Fruit fly (Drosophila melanogaster) Kc167 (cell line): ENCODE measurements around the gene CG9356.

Experiments
- Myc ChIP-seq: fragments of >200 bp; optimal IDR thresholded peaks from 2 replicates; lab custom pipeline; 2017; ENCODE audit warnings: missing external identifiers
- Sin3A ChIP-seq: fragments of >200 bp; optimal IDR thresholded peaks from 2 replicates; lab custom pipeline; 2018; ENCODE audit warnings: missing external identifiers
- h ChIP-seq: fragments of >200 bp; optimal IDR thresholded peaks from 3 replicates; lab custom pipeline; 2018; ENCODE audit warnings: missing external identifiers
- insv ChIP-seq: fragments of >200 bp; optimal IDR thresholded peaks from 3 replicates; lab custom pipeline; 2018; ENCODE audit warnings: missing external identifiers
- psq ChIP-seq: fragments of >200 bp; optimal IDR thresholded peaks from 2 replicates; lab custom pipeline; 2017; ENCODE audit warnings: missing external identifiers
- ttk ChIP-seq: sonication (Bioruptor generic); optimal IDR thresholded peaks from 2 replicates; lab custom pipeline; 2017; ENCODE audit warnings: missing external identifiers

The CG9356 gene

DNA sequence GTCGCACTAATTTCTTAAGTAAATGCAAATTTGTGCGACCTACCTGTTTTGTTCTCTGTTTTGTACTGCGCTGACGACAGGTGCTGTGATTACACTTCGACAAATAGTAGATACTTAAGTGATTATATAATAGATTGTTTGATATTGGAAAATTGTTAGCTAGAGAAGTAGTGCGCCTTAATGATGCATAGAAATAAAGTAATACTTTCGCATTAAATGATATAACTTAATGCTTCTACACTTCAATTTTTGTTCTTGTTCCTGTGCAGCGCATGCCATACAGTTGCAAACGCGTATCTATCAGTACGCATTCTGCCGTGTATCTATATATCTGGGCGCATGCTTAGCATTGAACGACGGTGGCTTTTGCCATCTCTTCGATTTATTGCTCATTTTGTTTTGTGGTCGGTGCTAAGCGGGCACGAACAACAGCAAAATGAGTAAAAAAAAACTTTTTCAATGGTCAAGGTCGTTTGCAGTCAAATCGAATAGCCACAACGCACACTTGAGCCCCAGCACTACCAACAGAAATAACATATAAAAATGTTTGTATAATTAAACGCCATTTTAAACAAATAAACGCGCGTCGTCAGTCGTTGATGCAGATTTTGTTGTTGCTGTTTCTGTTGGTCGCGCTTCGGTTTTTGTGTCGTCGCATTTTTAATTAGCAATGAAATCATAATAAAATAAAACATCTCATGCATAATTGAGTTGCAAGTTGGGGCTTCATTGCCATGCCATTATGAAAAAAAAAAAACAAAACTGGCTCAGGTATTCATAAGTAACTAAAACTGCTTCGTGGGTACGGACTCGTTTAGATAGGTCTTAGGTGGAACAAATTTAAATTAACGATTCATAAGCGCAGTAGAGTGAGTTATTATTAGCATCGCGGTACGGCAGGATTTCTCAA, 26.5 kb upstream of the CG9356 start:
- TF ChIP-seq insv (lab: Kevin White, UChicago) = no peak
- TF ChIP-seq psq (lab: Kevin White, UChicago) = no peak
- TF ChIP-seq Sin3A (lab: Kevin White, UChicago) = no peak
- TF ChIP-seq ttk = no peak
- no peak for TF ChIP-seq h (lab: Kevin White, UChicago)
- TF ChIP-seq Myc (lab: Kevin White, UChicago) = no peak

DNA sequence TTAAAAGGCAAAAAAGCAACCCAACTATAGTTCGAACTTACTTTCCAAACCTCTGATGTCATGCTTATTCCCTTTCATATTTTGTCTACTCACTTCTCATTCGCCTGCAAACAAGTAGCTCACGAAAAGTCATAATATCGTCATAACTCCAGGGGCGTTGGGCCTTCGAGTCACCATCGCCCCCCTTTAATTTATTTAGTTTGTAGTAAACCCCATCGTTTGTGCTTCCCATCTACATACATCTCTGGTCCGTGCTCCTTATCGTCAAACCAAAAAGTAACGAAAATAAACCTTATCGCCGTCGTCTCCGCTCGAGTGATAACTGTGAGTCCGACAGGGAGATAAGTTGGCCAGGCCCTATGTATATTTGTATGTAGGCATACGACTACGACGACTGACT, 24.9 kb upstream of the CG9356 start:
- TF ChIP-seq psq (lab: Kevin White, UChicago) (no peak), ttk (no peak), Myc (lab: Kevin White, UChicago) (no peak), insv (lab: Kevin White, UChicago) (no peak), h (lab: Kevin White, UChicago) (no peak), Sin3A (lab: Kevin White, UChicago) (no peak)

DNA sequence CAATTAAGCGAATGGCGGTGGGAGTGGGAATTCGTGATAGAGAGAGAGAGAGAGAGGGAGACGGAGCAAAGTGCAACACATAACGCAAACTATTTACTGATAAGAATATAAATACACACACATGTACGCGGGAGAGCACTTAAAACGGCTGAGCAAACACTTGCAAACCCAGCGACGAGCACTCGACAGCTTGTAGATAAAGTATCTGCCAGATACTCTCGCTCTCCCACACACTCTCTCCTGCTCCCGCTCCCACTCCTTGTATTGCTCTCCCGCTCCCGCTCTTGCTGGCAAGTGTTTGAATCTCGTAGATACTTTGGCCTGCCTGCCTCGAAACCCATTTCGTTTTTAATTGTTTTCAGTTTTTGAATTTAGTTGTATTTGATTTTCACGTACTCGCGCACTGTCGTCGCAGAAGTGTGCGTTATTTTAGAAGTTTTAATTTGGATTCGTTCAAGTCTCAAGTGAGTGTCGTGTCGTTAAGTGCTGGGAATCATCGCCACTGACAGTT, 24.2 kb upstream of the CG9356 start:
- TF ChIP-seq ttk (no peak), h (lab: Kevin White, UChicago) (no peak), Myc (lab: Kevin White, UChicago) (no peak), psq (lab: Kevin White, UChicago) (no peak), insv (lab: Kevin White, UChicago) (no peak), Sin3A (lab: Kevin White, UChicago) (no peak)

DNA sequence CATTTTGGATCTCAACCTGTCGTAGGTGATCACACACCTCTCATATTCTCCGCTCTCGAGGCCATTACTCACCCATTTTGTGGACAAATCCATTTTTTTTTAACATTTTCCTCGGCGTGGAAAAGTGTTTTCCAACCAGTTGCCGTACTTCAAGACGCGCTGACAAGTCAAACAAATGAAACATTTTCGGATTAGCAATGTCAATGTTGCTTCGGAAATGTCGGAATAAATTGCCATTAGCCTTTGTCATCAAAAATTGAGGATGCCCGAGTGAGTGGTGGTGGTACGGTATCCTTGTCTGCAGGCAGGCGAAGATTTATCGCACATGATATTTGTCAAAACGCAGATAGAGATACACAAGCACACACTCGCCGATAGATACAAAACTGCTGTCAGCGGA, 23.3 kb upstream of the CG9356 start:
- TF ChIP-seq psq (lab: Kevin White, UChicago) = no peak
- no peak for TF ChIP-seq insv (lab: Kevin White, UChicago)
- no peak for TF ChIP-seq Sin3A (lab: Kevin White, UChicago)
- no peak for TF ChIP-seq Myc (lab: Kevin White, UChicago)
- no peak for TF ChIP-seq h (lab: Kevin White, UChicago)
- TF ChIP-seq ttk = no peak

DNA sequence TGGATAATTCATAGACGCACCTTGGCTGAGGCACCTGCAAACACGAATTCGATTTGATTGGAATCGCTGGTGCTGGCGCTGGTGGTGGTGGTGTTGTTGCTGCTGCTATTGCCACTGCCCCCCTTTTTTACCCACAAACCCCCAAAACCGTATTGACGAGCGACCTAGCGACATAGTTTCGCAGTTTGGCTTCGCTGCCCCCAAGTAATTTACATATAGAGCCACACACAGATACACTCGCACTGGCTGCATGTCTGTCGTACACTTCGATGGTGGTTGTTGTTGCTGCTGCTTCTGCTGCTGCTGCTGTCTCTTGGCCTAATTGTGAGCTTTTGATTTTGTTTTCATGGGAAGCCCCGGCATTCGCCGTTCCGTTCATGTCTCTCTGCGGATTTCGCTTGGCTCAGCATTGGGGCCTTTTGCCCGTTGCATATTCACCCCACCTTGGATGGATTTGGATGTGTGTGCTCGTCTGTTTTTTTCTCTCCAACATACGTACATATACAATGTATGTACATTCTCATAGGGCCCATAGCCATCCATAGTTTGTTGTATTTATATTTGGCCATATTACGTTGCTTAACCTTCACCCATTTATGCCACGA, 20.1 kb upstream of the CG9356 start:
- TF ChIP-seq psq (lab: Kevin White, UChicago) (no peak), h (lab: Kevin White, UChicago) (no peak), Myc (lab: Kevin White, UChicago) (no peak), Sin3A (lab: Kevin White, UChicago) (no peak), ttk (no peak), insv (lab: Kevin White, UChicago) (no peak)

DNA sequence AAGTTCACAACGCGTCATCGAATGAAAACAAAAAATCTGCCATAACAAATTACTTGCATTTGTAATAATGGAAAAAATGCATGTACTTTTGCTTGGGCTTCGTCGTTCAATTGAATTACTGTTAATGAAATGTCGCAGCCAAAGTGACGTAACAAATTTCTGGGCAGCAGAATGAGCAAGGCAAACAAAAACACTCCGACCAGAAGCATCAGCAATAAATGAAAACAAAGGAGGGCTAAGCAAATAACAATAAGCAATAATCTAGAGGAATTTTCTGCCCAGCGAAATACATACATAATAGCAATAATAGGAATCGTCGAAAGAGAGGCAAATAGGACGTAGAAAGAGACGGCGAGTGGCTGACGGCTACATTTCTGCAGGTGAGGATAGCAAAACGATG, 18.3 kb upstream of the CG9356 start:
- TF ChIP-seq h (lab: Kevin White, UChicago) (no peak), psq (lab: Kevin White, UChicago) (no peak), insv (lab: Kevin White, UChicago) (no peak)

DNA sequence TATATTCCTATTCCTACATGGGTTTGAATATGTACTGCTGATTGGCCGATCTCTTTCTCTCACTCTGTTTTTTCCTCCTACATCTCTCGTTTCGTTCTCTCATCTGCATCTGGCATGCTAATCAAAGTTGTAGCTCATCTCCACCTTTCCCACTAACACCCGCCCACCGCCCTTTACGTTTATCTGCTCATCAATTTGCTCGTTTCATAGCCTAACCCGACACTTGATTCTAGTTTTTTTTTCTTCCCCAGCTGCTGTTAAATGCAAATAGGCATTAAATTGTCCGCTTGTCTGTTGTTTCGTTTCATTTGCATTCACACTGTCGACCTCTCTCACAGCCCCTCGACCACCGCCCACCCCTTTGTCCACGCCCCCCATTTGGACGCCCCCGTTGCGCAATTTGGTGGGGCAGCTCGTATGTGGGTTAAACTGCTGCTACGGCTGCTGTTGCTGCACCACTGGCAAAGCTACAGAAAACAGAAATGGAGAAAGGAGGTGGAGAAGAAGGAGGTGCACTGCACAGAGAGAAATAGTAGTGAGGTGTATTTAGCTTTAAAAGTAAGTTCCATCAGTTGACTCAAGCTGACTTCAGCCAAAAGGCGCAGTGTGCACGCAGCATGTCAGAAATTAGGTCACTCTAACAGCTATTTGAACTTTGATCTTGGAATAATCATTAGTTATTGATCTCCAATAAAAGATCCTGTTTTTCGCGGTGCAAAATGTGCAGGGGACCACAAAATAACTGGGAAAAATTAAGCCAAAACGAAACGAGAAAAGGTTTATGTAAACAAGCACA, 16.6 kb upstream of the CG9356 start:
- TF ChIP-seq psq (lab: Kevin White, UChicago) (no peak), insv (lab: Kevin White, UChicago) (no peak), h (lab: Kevin White, UChicago) (no peak), Sin3A (lab: Kevin White, UChicago) (no peak), Myc (lab: Kevin White, UChicago) (no peak), ttk (no peak)

DNA sequence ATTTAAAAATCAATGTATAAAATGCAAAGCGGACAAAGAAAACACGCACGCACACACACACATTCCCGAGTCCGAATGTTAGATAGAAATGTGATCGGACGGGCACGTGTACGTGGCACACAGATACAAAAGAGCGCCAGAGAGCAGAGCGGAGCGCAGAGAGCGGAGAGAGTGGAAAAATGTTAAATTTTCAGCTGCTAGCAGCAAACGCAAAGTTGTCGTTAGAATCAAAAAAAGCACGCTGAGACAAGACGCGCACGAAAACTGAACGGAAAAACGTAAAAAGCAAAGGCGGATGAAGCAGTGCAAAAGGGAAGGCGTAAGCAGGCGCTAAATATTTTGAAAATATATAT, 15.2 kb upstream of the CG9356 start:
- TF ChIP-seq insv (lab: Kevin White, UChicago) (no peak), h (lab: Kevin White, UChicago) (no peak), Myc (lab: Kevin White, UChicago) (no peak), Sin3A (lab: Kevin White, UChicago) (no peak), ttk (no peak)

DNA sequence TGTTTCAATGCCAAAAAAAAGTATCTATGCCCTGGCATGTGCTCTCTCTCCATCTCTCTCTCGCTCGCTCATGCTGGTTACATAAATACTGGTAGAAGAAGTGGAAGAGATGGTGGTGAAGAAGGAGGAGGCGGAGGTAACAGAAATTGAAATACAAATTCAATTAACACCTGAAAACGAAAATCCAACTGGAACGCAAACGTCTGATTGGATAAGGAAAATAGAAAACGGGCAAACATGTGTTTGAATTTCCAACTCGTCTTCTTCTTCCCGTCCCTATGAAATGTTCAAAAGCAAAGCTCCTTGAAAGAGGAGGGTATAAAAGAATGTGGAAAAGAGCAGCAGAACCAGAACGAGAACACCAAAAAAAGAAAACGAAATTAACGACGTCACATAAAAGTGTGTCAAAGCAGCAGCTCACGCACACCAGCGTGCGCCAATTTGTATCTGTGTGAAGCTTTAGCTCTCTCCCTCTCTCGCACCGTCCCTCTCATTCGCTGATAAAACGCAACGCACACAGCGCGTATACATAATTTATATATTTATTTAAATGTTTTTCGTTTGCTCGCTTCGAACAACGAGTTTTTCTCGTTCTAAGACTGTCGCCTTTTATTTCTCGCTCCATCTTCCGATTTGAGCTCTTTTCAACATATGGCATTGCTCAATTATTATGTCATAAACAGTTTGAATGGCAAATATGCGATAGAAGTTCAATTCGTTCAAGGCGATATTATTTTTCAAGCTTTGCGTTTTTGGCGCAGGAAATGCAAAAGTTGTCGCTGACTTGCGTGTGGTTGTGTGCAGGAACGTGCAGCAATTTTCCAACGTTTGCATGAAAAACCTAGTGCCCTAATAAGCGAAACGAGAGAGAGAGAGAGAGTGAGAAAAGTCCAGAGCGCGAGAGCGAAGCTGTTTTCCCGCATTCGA, 14.6 kb upstream of the CG9356 start:
- TF ChIP-seq h (lab: Kevin White, UChicago) (no peak), Sin3A (lab: Kevin White, UChicago) (no peak), insv (lab: Kevin White, UChicago) (no peak), Myc (lab: Kevin White, UChicago) (no peak), psq (lab: Kevin White, UChicago) (no peak), ttk (no peak)

DNA sequence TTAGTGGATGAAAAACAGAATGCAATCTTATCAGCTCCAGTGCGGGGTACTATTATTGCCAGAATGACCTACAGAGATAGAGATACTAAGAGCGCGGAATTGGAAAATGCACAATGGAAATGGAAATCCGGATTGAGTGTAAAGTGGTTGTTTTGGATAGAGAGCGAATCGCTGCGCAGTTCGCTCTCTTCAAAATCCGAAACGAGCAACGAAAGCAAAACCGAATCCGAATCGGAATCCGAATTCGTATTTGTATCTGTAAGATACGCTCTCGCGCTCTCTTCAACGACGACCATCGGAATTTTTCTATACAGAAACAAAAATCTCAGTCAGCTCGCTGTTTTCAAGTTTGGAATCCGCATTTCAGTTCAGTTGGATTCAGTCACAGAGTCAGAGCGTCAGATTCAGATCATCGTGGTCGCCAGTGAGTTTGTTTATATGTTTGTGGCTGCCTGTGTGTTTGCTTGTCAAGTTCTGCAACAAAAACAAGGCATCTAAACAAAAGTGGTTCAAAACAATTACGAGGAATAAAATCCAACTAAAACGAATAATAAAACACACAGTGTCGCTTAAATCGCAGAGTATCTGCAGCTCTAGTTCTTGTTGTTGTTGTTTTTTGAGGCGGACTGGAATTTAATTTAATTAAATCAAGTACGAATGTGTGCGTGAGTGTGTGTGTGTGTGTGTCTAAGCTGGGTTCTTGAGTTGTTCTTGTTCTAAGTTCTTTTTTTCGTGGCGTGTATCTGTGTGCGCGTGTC, 13.7 kb upstream of the CG9356 start, which contains the start of gene ps:
TSS of gene ps (plus strand) at position 364 of the 758 bp plus-strand sequence.
- TF ChIP-seq Myc (lab: Kevin White, UChicago) (no peak), ttk (no peak), h (lab: Kevin White, UChicago) (no peak), insv (lab: Kevin White, UChicago) (no peak), psq (lab: Kevin White, UChicago) (no peak), Sin3A (lab: Kevin White, UChicago) (no peak)
